Fruit fly (Drosophila melanogaster) whole organism, embryonic: ENCODE data around the gene Hr4.
A peak's percentile ranks its signal among the peaks of the same experiment; 100 is the strongest.

Experiments
- C15 ChIP-seq: fragments of 200-800 bp; sonication (Bioruptor generic); IDR thresholded peaks from 3 replicates; pipeline ENCODE4 v1.3.6; 2022; ENCODE audit warnings: missing biosample characterization, missing genetic modification characterization
- CG10979 ChIP-seq: fragments of 200-800 bp; sonication (Bioruptor generic); optimal IDR thresholded peaks from 2 replicates; lab custom pipeline; 2018; ENCODE audit warnings: missing biosample characterization, mild to moderate bottlenecking, missing genetic modification characterization, moderate library complexity
- CG11696 ChIP-seq: fragments of 200-800 bp; sonication (Bioruptor generic); IDR thresholded peaks from 2 replicates; pipeline ENCODE4 v1.3.6; 2022; ENCODE audit warnings: missing biosample characterization, missing genetic modification characterization
- CG15269 ChIP-seq: fragments of 200-800 bp; sonication (Bioruptor generic); optimal IDR thresholded peaks from 2 replicates; lab custom pipeline; 2018; ENCODE audit warnings: missing biosample characterization, mild to moderate bottlenecking, missing genetic modification characterization, moderate library complexity
- CG17361 ChIP-seq: fragments of 200-800 bp; sonication (Bioruptor generic); IDR thresholded peaks from 3 replicates; pipeline ENCODE4 v1.3.6; 2022; ENCODE audit warnings: missing biosample characterization, missing genetic modification characterization
- CG17802 ChIP-seq: fragments of 200-800 bp; sonication (Bioruptor generic); optimal IDR thresholded peaks from 2 replicates; lab custom pipeline; 2018; ENCODE audit warnings: missing biosample characterization, mild to moderate bottlenecking, missing genetic modification characterization, moderate library complexity
- CG17829 ChIP-seq: fragments of 200-800 bp; optimal IDR thresholded peaks from 2 replicates; lab custom pipeline; 2019; ENCODE audit warnings: missing biosample characterization, mild to moderate bottlenecking, missing genetic modification characterization, moderate library complexity
- CG18619 ChIP-seq: fragments of 200-800 bp; sonication (Bioruptor generic); optimal IDR thresholded peaks from 3 replicates; lab custom pipeline; 2017; ENCODE audit warnings: missing biosample characterization, mild to moderate bottlenecking, missing genetic modification characterization
- CG30020 ChIP-seq: fragments of 200-800 bp; optimal IDR thresholded peaks from 2 replicates; lab custom pipeline; 2019; ENCODE audit warnings: missing biosample characterization, mild to moderate bottlenecking, missing genetic modification characterization, moderate library complexity
- CG4820 ChIP-seq: fragments of 200-800 bp; sonication (Bioruptor generic); optimal IDR thresholded peaks from 3 replicates; lab custom pipeline; 2016; ENCODE audit warnings: missing biosample characterization, missing genetic modification characterization
- CG5180 ChIP-seq: fragments of 200-800 bp; sonication (Bioruptor generic); optimal IDR thresholded peaks from 3 replicates; lab custom pipeline; 2017; ENCODE audit warnings: missing biosample characterization, missing genetic modification characterization, mild to moderate bottlenecking, moderate library complexity, missing genetic modification reagents
- CG6175 ChIP-seq: fragments of 200-800 bp; sonication (Bioruptor generic); IDR thresholded peaks from 3 replicates; pipeline ENCODE4 v1.3.6; 2022; ENCODE audit warnings: missing biosample characterization, missing genetic modification characterization
- CG6654 ChIP-seq: fragments of 200-800 bp; sonication (Bioruptor generic); optimal IDR thresholded peaks from 2 replicates; lab custom pipeline; 2017; ENCODE audit warnings: missing biosample characterization, mild to moderate bottlenecking, missing genetic modification characterization
- CG8281 ChIP-seq: fragments of 200-800 bp; sonication (Bioruptor generic); optimal IDR thresholded peaks from 2 replicates; lab custom pipeline; 2018; ENCODE audit warnings: missing biosample characterization, mild to moderate bottlenecking, missing genetic modification characterization, moderate library complexity
- CG8478 ChIP-seq: fragments of >200 bp; optimal IDR thresholded peaks from 2 replicates; lab custom pipeline; 2018
- CG9215 ChIP-seq: fragments of 200-800 bp; sonication (Bioruptor generic); IDR thresholded peaks from 2 replicates; pipeline ENCODE4 v1.3.6; 2022; ENCODE audit warnings: missing biosample characterization, missing genetic modification characterization
- D19A ChIP-seq: fragments of 200-800 bp; optimal IDR thresholded peaks from 3 replicates; lab custom pipeline; 2019; ENCODE audit warnings: missing biosample characterization, mild to moderate bottlenecking, missing genetic modification characterization, moderate library complexity
- Hmx ChIP-seq: fragments of 200-800 bp; sonication (Bioruptor generic); optimal IDR thresholded peaks from 2 replicates; lab custom pipeline; 2016; ENCODE audit warnings: missing biosample characterization, missing genetic modification characterization
- NK7.1 ChIP-seq: fragments of 200-800 bp; sonication (Bioruptor generic); optimal IDR thresholded peaks from 3 replicates; lab custom pipeline; 2016; ENCODE audit warnings: missing biosample characterization, missing genetic modification characterization
- Optix ChIP-seq: fragments of 200-800 bp; sonication (Bioruptor generic); IDR thresholded peaks from 3 replicates; pipeline ENCODE4 v1.3.6; 2022; ENCODE audit warnings: missing biosample characterization, missing genetic modification characterization
- Sox102F ChIP-seq: fragments of 200-800 bp; sonication (Bioruptor generic); optimal IDR thresholded peaks from 2 replicates; lab custom pipeline; 2018; ENCODE audit warnings: missing biosample characterization, mild to moderate bottlenecking, missing genetic modification characterization, moderate library complexity
- Spps ChIP-seq: fragments of 200-800 bp; sonication (Bioruptor generic); optimal IDR thresholded peaks from 2 replicates; lab custom pipeline; 2018; ENCODE audit warnings: missing biosample characterization, mild to moderate bottlenecking, missing genetic modification characterization
- Tbp ChIP-seq: fragments of >200 bp; optimal IDR thresholded peaks from 2 replicates; lab custom pipeline; 2018; ENCODE audit warnings: missing biosample characterization, missing genetic modification characterization
- ab ChIP-seq: fragments of 200-800 bp; sonication (Bioruptor generic); optimal IDR thresholded peaks from 2 replicates; lab custom pipeline; 2016; ENCODE audit warnings: missing biosample characterization, missing genetic modification characterization
- aop ChIP-seq: fragments of 200-800 bp; sonication (Bioruptor generic); IDR thresholded peaks from 2 replicates; pipeline ENCODE4 v1.3.6; 2022; ENCODE audit warnings: missing biosample characterization, missing genetic modification characterization
- bab2 ChIP-seq: fragments of 200-800 bp; sonication (Bioruptor generic); optimal IDR thresholded peaks from 2 replicates; lab custom pipeline; 2016; ENCODE audit warnings: missing biosample characterization, missing genetic modification characterization
- bbx ChIP-seq: fragments of 200-800 bp; sonication (Bioruptor generic); IDR thresholded peaks from 2 replicates; pipeline ENCODE4 v1.3.6; 2022; ENCODE audit warnings: missing biosample characterization, missing genetic modification characterization; ENCODE audit not compliant: partially characterized antibody
- bigmax ChIP-seq: fragments of 200-800 bp; sonication (Bioruptor generic); optimal IDR thresholded peaks from 2 replicates; lab custom pipeline; 2018; ENCODE audit warnings: missing biosample characterization, mild to moderate bottlenecking, missing genetic modification characterization
- cas ChIP-seq: fragments of 200-800 bp; sonication (Bioruptor generic); IDR thresholded peaks from 2 replicates; pipeline ENCODE4 v1.3.6; 2022; ENCODE audit warnings: missing biosample characterization, missing genetic modification characterization
- crp ChIP-seq, 2 experiments: fragments of 200-800 bp; sonication (Bioruptor generic); optimal IDR thresholded peaks; 2 replicates in 1 of 2; 3 replicates in 1 of 2; lab custom pipeline; 2017; ENCODE audit warnings: missing biosample characterization in 2 of 2, missing genetic modification characterization in 2 of 2, mild to moderate bottlenecking in 1 of 2, moderate library complexity in 1 of 2
- emc ChIP-seq: fragments of 200-800 bp; sonication (Bioruptor generic); optimal IDR thresholded peaks from 2 replicates; lab custom pipeline; 2016; ENCODE audit warnings: missing biosample characterization, missing genetic modification characterization
- fd96Cb ChIP-seq: fragments of 200-800 bp; sonication (Bioruptor generic); optimal IDR thresholded peaks from 2 replicates; lab custom pipeline; 2018; ENCODE audit warnings: missing biosample characterization, mild to moderate bottlenecking, missing genetic modification characterization, moderate library complexity
- gcm2 ChIP-seq: fragments of 200-800 bp; sonication (Bioruptor generic); optimal IDR thresholded peaks from 2 replicates; lab custom pipeline; 2016; ENCODE audit warnings: missing biosample characterization, missing genetic modification characterization
- gfzf ChIP-seq: fragments of 200-800 bp; sonication (Bioruptor generic); optimal IDR thresholded peaks from 2 replicates; lab custom pipeline; 2016; ENCODE audit warnings: missing biosample characterization, mild to moderate bottlenecking, missing genetic modification characterization, moderate library complexity
- her ChIP-seq: fragments of 200-800 bp; sonication (Bioruptor generic); optimal IDR thresholded peaks from 2 replicates; lab custom pipeline; 2016; ENCODE audit warnings: missing biosample characterization, missing genetic modification characterization
- hkb ChIP-seq, 2 experiments: fragments of 200-800 bp in 1 of 2; fragments of >200 bp in 1 of 2; sonication (Bioruptor generic) in 1 of 2; IDR thresholded peaks in 1 of 2; optimal IDR thresholded peaks in 1 of 2; 2 replicates each; pipeline versions ENCODE4 v1.3.6 to Lab custom; 2017 to 2022; ENCODE audit warnings: missing biosample characterization in 1 of 2, missing genetic modification characterization in 1 of 2
- lbe ChIP-seq: fragments of 200-800 bp; sonication (Bioruptor generic); optimal IDR thresholded peaks from 2 replicates; lab custom pipeline; 2016; ENCODE audit warnings: missing biosample characterization, mild to moderate bottlenecking, missing genetic modification characterization
- lov ChIP-seq, 2 experiments: fragments of 200-800 bp in 1 of 2; fragments of >200 bp in 1 of 2; sonication (Bioruptor generic) in 1 of 2; IDR thresholded peaks in 1 of 2; optimal IDR thresholded peaks in 1 of 2; 2 replicates in 1 of 2; 3 replicates in 1 of 2; pipeline versions ENCODE4 v1.3.6 to Lab custom; 2017 to 2022; ENCODE audit warnings: missing biosample characterization in 1 of 2, missing genetic modification characterization in 1 of 2
- luna ChIP-seq: fragments of 200-800 bp; sonication (Bioruptor generic); optimal IDR thresholded peaks from 2 replicates; lab custom pipeline; 2016; ENCODE audit warnings: missing biosample characterization, missing genetic modification characterization
- nau ChIP-seq: fragments of 200-800 bp; sonication (Bioruptor generic); optimal IDR thresholded peaks from 3 replicates; lab custom pipeline; 2017; ENCODE audit warnings: missing biosample characterization, mild to moderate bottlenecking, missing genetic modification characterization, missing genetic modification reagents
- nmo ChIP-seq: fragments of 200-800 bp; sonication (Bioruptor generic); optimal IDR thresholded peaks from 2 replicates; lab custom pipeline; 2018; ENCODE audit warnings: missing biosample characterization, mild to moderate bottlenecking, missing genetic modification characterization, moderate library complexity
- otp ChIP-seq: fragments of 200-800 bp; sonication (Bioruptor generic); IDR thresholded peaks from 3 replicates; pipeline ENCODE4, ENCODE4 v1.3.6; 2022; ENCODE audit warnings: missing biosample characterization, missing genetic modification characterization
- peb ChIP-seq: fragments of 200-800 bp; sonication (Bioruptor generic); IDR thresholded peaks from 2 replicates; pipeline ENCODE4 v1.3.6; 2022; ENCODE audit warnings: missing biosample characterization, missing genetic modification characterization
- pita ChIP-seq: fragments of 200-800 bp; sonication (Bioruptor generic); optimal IDR thresholded peaks from 2 replicates; lab custom pipeline; 2017; ENCODE audit warnings: missing biosample characterization, mild to moderate bottlenecking, missing genetic modification characterization
- sc ChIP-seq, 3 experiments: fragments of >200 bp in 2 of 3; fragments of 200-800 bp in 1 of 3; sonication (Bioruptor generic) in 1 of 3; optimal IDR thresholded peaks; 2 replicates in 2 of 3; 3 replicates in 1 of 3; lab custom pipeline; 2017; ENCODE audit warnings: mild to moderate bottlenecking in 1 of 3, missing biosample characterization in 1 of 3, missing genetic modification characterization in 1 of 3, missing genetic modification reagents in 1 of 3
- stc ChIP-seq: fragments of 200-800 bp; sonication (Bioruptor generic); IDR thresholded peaks from 2 replicates; pipeline ENCODE4 v1.3.6; 2022; ENCODE audit warnings: missing biosample characterization, missing genetic modification characterization
- tup ChIP-seq: fragments of 200-800 bp; sonication (Bioruptor generic); optimal IDR thresholded peaks from 2 replicates; lab custom pipeline; 2016; ENCODE audit warnings: missing biosample characterization, mild to moderate bottlenecking, missing genetic modification characterization, moderate library complexity

Gene Hr4

dm6 chrX:2050070-2050899, 108.5 kb downstream of the Hr4 start, which contains the start of gene moody (continued):
- TF ChIP-seq fd96Cb (tag; lab: Kevin White, UChicago): peak; percentile 91
- peak; percentile 98 for TF ChIP-seq CG6175
- peak; percentile 96 for TF ChIP-seq NK7.1 (GFP tag; lab: Kevin White, UChicago)
- peak; percentile 87 for TF ChIP-seq Hmx (GFP tag; lab: Kevin White, UChicago)
- TF ChIP-seq hkb (optimal IDR thresholded peaks at IDR 0.05; lab: Kevin White, UChicago): no peak
- TF ChIP-seq hkb (GFP tag; IDR thresholded peaks at IDR 0.05; lab: Robert Waterston, UW): peak; percentile 98
- peak; percentile 88 for TF ChIP-seq nmo (GFP tag; lab: Kevin White, UChicago)
- TF ChIP-seq pita: no peak
- TF ChIP-seq CG11696 (GFP tag; lab: Robert Waterston, UW): peak; percentile 92
- TF ChIP-seq otp (GFP tag; lab: Robert Waterston, UW): peak; percentile 99
- peak; percentile 86 for TF ChIP-seq lbe
- peak; percentile 60 for TF ChIP-seq Spps (tag; lab: Kevin White, UChicago)
- TF ChIP-seq bigmax (GFP tag; lab: Kevin White, UChicago): peak; percentile 62
- TF ChIP-seq sc (optimal IDR thresholded peaks at IDR 0.05; lab: Kevin White, UChicago): no peak
- peak; percentile 83 for TF ChIP-seq sc (GFP tag; optimal IDR thresholded peaks at IDR 0.05; lab: Kevin White, UChicago)
- no peak for TF ChIP-seq lov (optimal IDR thresholded peaks at IDR 0.05; lab: Kevin White, UChicago)
- TF ChIP-seq lov (GFP tag; IDR thresholded peaks at IDR 0.05; lab: Robert Waterston, UW): peak; percentile 98
- TF ChIP-seq CG4820 (GFP tag; lab: Kevin White, UChicago): peak; percentile 92
- peak; percentile 91 for TF ChIP-seq CG10979 (tag; lab: Kevin White, UChicago)
- peak; percentile 89 for TF ChIP-seq CG5180 (GFP tag; lab: Kevin White, UChicago)
- TF ChIP-seq crp (GFP tag; optimal IDR thresholded peaks at IDR 0.05; lab: Kevin White, UChicago): peak in 1 of 2 experiments; percentile 66
- TF ChIP-seq C15 (GFP tag; lab: Robert Waterston, UW): peak; percentile 96
- TF ChIP-seq her (GFP tag; lab: Kevin White, UChicago): peak; percentile 97
- peak; percentile 96 for TF ChIP-seq peb (GFP tag; lab: Robert Waterston, UW)
- TF ChIP-seq CG9215 (GFP tag; lab: Robert Waterston, UW): peak; percentile 97
- peak; percentile 93 for TF ChIP-seq nau (GFP tag; lab: Kevin White, UChicago)
- peak; percentile 95 for TF ChIP-seq CG17829
- TF ChIP-seq Sox102F (GFP tag; lab: Kevin White, UChicago): peak; percentile 94
- peak; percentile 97 for TF ChIP-seq Optix (GFP tag; lab: Robert Waterston, UW)
- TF ChIP-seq tup (GFP tag; lab: Kevin White, UChicago): peak; percentile 95
- peak; percentile 92 for TF ChIP-seq emc
- peak; percentile 97 for TF ChIP-seq CG15269 (tag; lab: Kevin White, UChicago)
- TF ChIP-seq CG18619: peak; percentile 97
- peak; percentile 91 for TF ChIP-seq D19A (tag; lab: Kevin White, UChicago)
- TF ChIP-seq luna (GFP tag; lab: Kevin White, UChicago): peak; percentile 92
- peak; percentile 98 for TF ChIP-seq cas
- peak; percentile 64 for TF ChIP-seq CG30020 (tag; lab: Kevin White, UChicago)
- TF ChIP-seq gcm2 (GFP tag; lab: Kevin White, UChicago): peak; percentile 91
- peak; percentile 98 for TF ChIP-seq bab2 (GFP tag; lab: Kevin White, UChicago)
- TF ChIP-seq aop (GFP tag; lab: Robert Waterston, UW): peak; percentile 96
- peak; percentile 85 for TF ChIP-seq CG17802 (tag; lab: Kevin White, UChicago)
- peak; percentile 93 for TF ChIP-seq CG17361 (GFP tag; lab: Robert Waterston, UW)
- TF ChIP-seq Tbp (GFP tag; lab: Kevin White, UChicago): no peak
- TF ChIP-seq bbx: no peak
- TF ChIP-seq CG8281 (tag; lab: Kevin White, UChicago): peak; percentile 83
- peak; percentile 50 for TF ChIP-seq CG8478 (lab: Kevin White, UChicago)
- peak; percentile 89 for TF ChIP-seq ab (GFP tag; lab: Kevin White, UChicago)
- TF ChIP-seq stc: peak; percentile 95
- peak; percentile 24 for TF ChIP-seq gfzf (GFP tag; lab: Kevin White, UChicago)
- peak; percentile 87 for TF ChIP-seq CG6654
